Fruit fly (Drosophila melanogaster): ENCODE measurements around the gene Flad2.

- no peak for TF ChIP-seq CTCF (optimal IDR thresholded peaks at IDR 0.05)
- TF ChIP-seq CG8478 (optimal IDR thresholded peaks at IDR 0.05): no peak
Observed at dm6 chr2L:13362953-13363352, 49.4 kb upstream of the Flad2 start.

Measured in S2 (cell line).